5 fruit fly cellular contexts compared by ENCODE assay signal in genomic region chr3R:10355840-10356562, dm6.
TF ChIP-seq lines count a peak whose summit lies in the region.

No protein-coding gene starts in this region.

- peak; percentile 24 for TF ChIP-seq CTCF in whole organism, embryonic (GFP tag; optimal IDR thresholded peaks at IDR 0.05; lab: Kevin White, UChicago)

TF ChIP-seq in whole organism, adult, 20 proteins besides CTCF, POLR2A, EP300 and RAD21:
- peak; percentile 19 for TF ChIP-seq tj (GFP tag; optimal IDR thresholded peaks at IDR 0.05; lab: Kevin White, UChicago)
- TF ChIP-seq ovo (GFP tag; optimal IDR thresholded peaks at IDR 0.05; lab: Kevin White, UChicago) = no peak

TF ChIP-seq in whole organism, embryonic, 481 proteins besides CTCF, POLR2A, EP300 and RAD21:
- TF ChIP-seq ERR (GFP tag; optimal IDR thresholded peaks at IDR 0.05; lab: Kevin White, UChicago) (peak; percentile 84), abd-A (tag; optimal IDR thresholded peaks at IDR 0.05; lab: Kevin White, UChicago) (peak; percentile 85), Med (GFP tag; lab: Kevin White, UChicago) (peak; percentile 47), CG5180 (GFP tag; optimal IDR thresholded peaks at IDR 0.05; lab: Kevin White, UChicago) (peak; percentile 72), ftz-f1 (GFP tag; optimal IDR thresholded peaks at IDR 0.05; lab: Kevin White, UChicago) (peak; percentile 92), gfzf (GFP tag; optimal IDR thresholded peaks at IDR 0.05; lab: Kevin White, UChicago) (no peak), CG11504 (tag; optimal IDR thresholded peaks at IDR 0.05; lab: Kevin White, UChicago) (no peak), Nf-YC (tag; optimal IDR thresholded peaks at IDR 0.05; lab: Kevin White, UChicago) (peak; percentile 6), Sox102F (GFP tag; optimal IDR thresholded peaks at IDR 0.05; lab: Kevin White, UChicago) (no peak), CG12155 (GFP tag; optimal IDR thresholded peaks at IDR 0.05; lab: Kevin White, UChicago) (peak; percentile 68), CG1832 (GFP tag; optimal IDR thresholded peaks at IDR 0.05; lab: Kevin White, UChicago) (peak; percentile 77), cg (GFP tag; optimal IDR thresholded peaks at IDR 0.05; lab: Kevin White, UChicago) (peak; percentile 21), sqz (GFP tag; optimal IDR thresholded peaks at IDR 0.05; lab: Kevin White, UChicago) (no peak), Trl (optimal IDR thresholded peaks at IDR 0.05; lab: Kevin White, UChicago) (peak; percentile 87 to 89), Trl (GFP tag; optimal IDR thresholded peaks at IDR 0.05; lab: Kevin White, UChicago) (no peak), Deaf1 (tag; optimal IDR thresholded peaks at IDR 0.05; lab: Kevin White, UChicago) (peak; percentile 18), wor (GFP tag; IDR thresholded peaks at IDR 0.05; lab: Robert Waterston, UW) (no peak), CG15479 (GFP tag; optimal IDR thresholded peaks at IDR 0.05; lab: Kevin White, UChicago) (peak; percentile 4), Hr51 (GFP tag; optimal IDR thresholded peaks at IDR 0.05; lab: Kevin White, UChicago) (peak in 1 of 2 experiments; percentile 56), pros (GFP tag; optimal IDR thresholded peaks at IDR 0.05; lab: Kevin White, UChicago) (peak; percentile 72), onecut (GFP tag; IDR thresholded peaks at IDR 0.05; lab: Robert Waterston, UW) (peak; percentile 96)

TF ChIP-seq in whole organism, prepupa, 60 proteins besides CTCF, POLR2A, EP300 and RAD21:
- TF ChIP-seq OdsH (GFP tag; optimal IDR thresholded peaks at IDR 0.05; lab: Kevin White, UChicago) (no peak), svp (GFP tag; lab: Kevin White, UChicago) (peak; percentile 46)

TF ChIP-seq in whole organism, pupa, 21 proteins besides CTCF, POLR2A, EP300 and RAD21:
- TF ChIP-seq CG32121 (GFP tag; IDR thresholded peaks at IDR 0.05; lab: Robert Waterston, UW) = no peak
- peak; percentile 45 for TF ChIP-seq EcR (GFP tag; optimal IDR thresholded peaks at IDR 0.05; lab: Kevin White, UChicago)
- TF ChIP-seq CG17806 (tag; optimal IDR thresholded peaks at IDR 0.05; lab: Kevin White, UChicago) = no peak
- no peak for TF ChIP-seq CG8159 (tag; optimal IDR thresholded peaks at IDR 0.05; lab: Kevin White, UChicago)
- TF ChIP-seq Pif1B (GFP tag; optimal IDR thresholded peaks at IDR 0.05; lab: Kevin White, UChicago) = no peak
- TF ChIP-seq Pif1A (GFP tag; optimal IDR thresholded peaks at IDR 0.05; lab: Kevin White, UChicago) = no peak
- TF ChIP-seq gl (tag; optimal IDR thresholded peaks at IDR 0.05; lab: Kevin White, UChicago) = no peak
- no peak for TF ChIP-seq Snoo (tag; optimal IDR thresholded peaks at IDR 0.05; lab: Kevin White, UChicago)

TF ChIP-seq in whole organism, wandering third instar larva, 38 proteins besides CTCF, POLR2A, EP300 and RAD21:
- TF ChIP-seq jim (GFP tag; optimal IDR thresholded peaks at IDR 0.05; lab: Kevin White, UChicago) = no peak
- no peak for TF ChIP-seq usp (GFP tag; optimal IDR thresholded peaks at IDR 0.05; lab: Kevin White, UChicago)
- TF ChIP-seq Vsx2 (GFP tag; optimal IDR thresholded peaks at IDR 0.05; lab: Kevin White, UChicago; ENCODE audit: partially characterized antibody) = peak; percentile 35
- TF ChIP-seq dl (GFP tag; optimal IDR thresholded peaks at IDR 0.05; lab: Kevin White, UChicago; ENCODE audit: insufficient read depth in 1 of 2, partially characterized antibody in 2 of 2) = peak in 1 of 2 experiments; percentile 41
- TF ChIP-seq CG32264 (GFP tag; optimal IDR thresholded peaks at IDR 0.05; lab: Kevin White, UChicago) = no peak
- TF ChIP-seq Hnf4 (GFP tag; optimal IDR thresholded peaks at IDR 0.05; lab: Kevin White, UChicago) = no peak
- TF ChIP-seq tai (GFP tag; optimal IDR thresholded peaks at IDR 0.05; lab: Kevin White, UChicago) = no peak
- TF ChIP-seq CG9705 (GFP tag; optimal IDR thresholded peaks at IDR 0.05; lab: Kevin White, UChicago) = no peak
- TF ChIP-seq sv (GFP tag; optimal IDR thresholded peaks at IDR 0.05; lab: Kevin White, UChicago) = no peak
- TF ChIP-seq Mio (GFP tag; optimal IDR thresholded peaks at IDR 0.05; lab: Kevin White, UChicago) = no peak
- no peak for TF ChIP-seq Sp1 (GFP tag; optimal IDR thresholded peaks at IDR 0.05; lab: Kevin White, UChicago)
- TF ChIP-seq Dif (GFP tag; optimal IDR thresholded peaks at IDR 0.05; lab: Kevin White, UChicago; ENCODE audit: partially characterized antibody) = peak; percentile 47
- peak; percentile 57 for TF ChIP-seq psq (GFP tag; optimal IDR thresholded peaks at IDR 0.05; lab: Kevin White, UChicago)
- TF ChIP-seq GATAd (GFP tag; optimal IDR thresholded peaks at IDR 0.05; lab: Kevin White, UChicago) = no peak
- TF ChIP-seq Rel (GFP tag; optimal IDR thresholded peaks at IDR 0.05; lab: Kevin White, UChicago) = no peak
- no peak for TF ChIP-seq Rel (tag; optimal IDR thresholded peaks at IDR 0.05; lab: Kevin White, UChicago)
